Worm (Caenorhabditis elegans): ENCODE results near the gene F58A4.6.
A peak's percentile ranks its signal among the peaks of the same experiment; 100 is the strongest.

- TF ChIP-seq unc-30 (tag; optimal IDR thresholded peaks at IDR 0.05) (no peak), zag-1 (tag; optimal IDR thresholded peaks at IDR 0.05) (no peak), nhr-76 (tag; optimal IDR thresholded peaks at IDR 0.05) (no peak), rnt-1 (tag; optimal IDR thresholded peaks at IDR 0.05) (peak; percentile 42), nhr-71 (tag; optimal IDR thresholded peaks at IDR 0.05) (peak; percentile 68), ama-1 (optimal IDR thresholded peaks at IDR 0.05) (no peak), ztf-11 (tag; optimal IDR thresholded peaks at IDR 0.05) (no peak), fkh-10 (GFP tag; optimal IDR thresholded peaks at IDR 0.05) (peak; percentile 93), lin-13 (GFP tag; optimal IDR thresholded peaks at IDR 0.05) (no peak), efl-3 (GFP tag; optimal IDR thresholded peaks at IDR 0.05) (no peak), C04F5.9 (tag; optimal IDR thresholded peaks at IDR 0.05) (no peak), hpl-2 (GFP tag; optimal IDR thresholded peaks at IDR 0.05) (no peak)
Measured at ce11 chrIII:9664484-9665221, 50.4 kb downstream of the F58A4.6 start.
